Fruit fly (Drosophila melanogaster) Kc167 (cell line): ENCODE results near the gene mthl1.

ENCODE experiments used
- Myc ChIP-seq: fragments of >200 bp; optimal IDR thresholded peaks from 2 replicates; lab custom pipeline; 2017; ENCODE audit warnings: missing external identifiers
- Sin3A ChIP-seq: fragments of >200 bp; optimal IDR thresholded peaks from 2 replicates; lab custom pipeline; 2018; ENCODE audit warnings: missing external identifiers
- h ChIP-seq: fragments of >200 bp; optimal IDR thresholded peaks from 3 replicates; lab custom pipeline; 2018; ENCODE audit warnings: missing external identifiers
- insv ChIP-seq: fragments of >200 bp; optimal IDR thresholded peaks from 3 replicates; lab custom pipeline; 2018; ENCODE audit warnings: missing external identifiers
- psq ChIP-seq: fragments of >200 bp; optimal IDR thresholded peaks from 2 replicates; lab custom pipeline; 2017; ENCODE audit warnings: missing external identifiers
- ttk ChIP-seq: sonication (Bioruptor generic); optimal IDR thresholded peaks from 2 replicates; lab custom pipeline; 2017; ENCODE audit warnings: missing external identifiers

- TF ChIP-seq ttk (lab: Kevin White, UChicago) (no peak), psq (lab: Kevin White, UChicago) (no peak), Sin3A (no peak), h (lab: Kevin White, UChicago) (no peak), insv (lab: Kevin White, UChicago) (no peak), Myc (no peak)
Observed at dm6 chrX:16595411-16595810, 45.4 kb upstream of the mthl1 start.
